Fruit fly (Drosophila melanogaster): ENCODE data around the gene PolA2.

Gene PolA2

DNA sequence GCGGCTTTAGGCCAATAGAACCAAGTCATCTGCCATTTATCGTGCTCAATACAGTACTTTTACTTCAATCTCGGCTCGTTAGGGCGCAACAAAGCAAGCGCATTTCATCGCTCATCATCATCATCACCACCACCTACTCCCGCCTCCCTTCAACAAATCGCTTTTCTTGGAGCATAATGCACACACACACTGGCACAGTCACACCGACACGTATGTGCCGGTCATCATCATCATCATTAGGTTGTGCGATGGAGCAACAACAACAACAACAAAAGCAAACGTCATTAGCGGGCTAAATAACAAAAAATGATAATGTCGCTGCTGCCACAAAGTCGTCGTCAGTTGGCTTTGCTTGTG is 6.4 kb downstream of the PolA2 start:
- no peak for TF ChIP-seq noc (tag; optimal IDR thresholded peaks at IDR 0.05)

dm6 chr3R:27246264-27246663 is 7.3 kb downstream of the PolA2 start:
- peak; percentile 90 for TF ChIP-seq noc (tag; optimal IDR thresholded peaks at IDR 0.05)

dm6 chr3R:27247892-27248291 is 8.9 kb downstream of the PolA2 start, which contains the start of gene CG5984:
CG5984 (minus strand) TSS chr3R:27247992.
- TF ChIP-seq noc (tag; optimal IDR thresholded peaks at IDR 0.05): no peak

DNA sequence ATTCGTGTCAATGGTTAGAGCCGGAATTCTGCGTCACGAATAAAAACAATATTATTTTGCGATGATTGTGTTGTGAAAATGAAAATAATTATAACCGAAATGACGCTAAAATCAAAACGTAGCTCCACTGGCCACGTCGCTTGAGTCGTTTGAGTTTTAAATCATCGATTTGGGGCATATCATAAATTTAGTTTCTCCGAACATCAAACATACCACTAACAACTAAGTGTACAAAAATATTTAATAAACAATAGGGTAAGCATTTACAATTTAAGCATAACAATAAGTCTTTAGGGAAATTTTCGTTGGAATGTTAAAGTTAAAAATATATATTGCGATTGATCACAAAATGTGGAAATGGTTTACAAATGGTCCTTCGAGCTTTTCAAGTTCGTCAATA is 11.9 kb downstream of the PolA2 start, which contains the start of the genes TTLL6B and TfIIA-L:
Gene TTLL6B, minus strand, starts transcription at position 101 of the 400 bp plus-strand sequence.
Gene TfIIA-L, plus strand, starts transcription at position 206 of the 400 bp plus-strand sequence.
- no peak for TF ChIP-seq noc (tag; optimal IDR thresholded peaks at IDR 0.05)

DNA sequence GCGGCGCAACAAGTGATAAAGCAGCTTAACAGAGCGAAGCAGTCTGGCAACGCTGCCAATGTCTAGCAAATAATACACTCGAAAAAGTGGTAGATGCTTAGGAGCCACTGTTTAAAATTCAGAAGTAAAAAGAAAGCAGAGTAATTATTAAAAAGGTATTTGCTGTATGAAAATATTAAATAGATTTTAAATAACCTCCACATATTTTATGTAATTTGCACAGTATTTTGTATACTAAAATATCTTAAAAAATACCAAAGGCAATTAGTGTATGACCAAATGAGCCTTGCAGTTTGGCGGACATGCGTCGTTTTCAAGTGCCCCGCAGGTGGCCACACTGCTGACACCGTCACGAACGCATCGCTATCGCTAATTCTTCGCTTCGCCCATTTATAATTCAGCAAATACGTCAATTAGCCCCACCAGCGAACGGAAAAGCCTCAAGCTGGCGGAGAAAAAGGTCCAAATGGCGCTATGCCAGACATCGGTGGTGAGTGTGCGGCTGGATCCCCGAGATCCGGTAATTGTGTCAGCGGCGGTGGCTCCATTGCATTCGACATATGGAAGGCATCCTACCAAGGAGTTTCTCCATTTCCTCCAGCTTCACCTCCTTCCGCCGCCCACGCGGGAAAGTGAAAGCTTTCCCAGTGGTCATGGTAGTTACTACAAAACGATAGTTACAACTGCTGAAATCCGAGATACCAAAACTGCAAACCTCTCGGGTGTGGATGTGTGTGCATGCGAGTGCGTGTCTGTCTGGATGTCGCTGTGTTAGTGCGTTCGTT is 14.4 kb downstream of the PolA2 start, which contains the start of gene pll:
Gene pll, minus strand, starts transcription at position 47 of the 785 bp plus-strand sequence.
- peak; percentile 54 for TF ChIP-seq noc (tag; optimal IDR thresholded peaks at IDR 0.05)

- TF ChIP-seq noc (tag; optimal IDR thresholded peaks at IDR 0.05): no peak
These were observed 15.0 kb downstream of the PolA2 start for dm6 chr3R:27253921-27254376.

DNA sequence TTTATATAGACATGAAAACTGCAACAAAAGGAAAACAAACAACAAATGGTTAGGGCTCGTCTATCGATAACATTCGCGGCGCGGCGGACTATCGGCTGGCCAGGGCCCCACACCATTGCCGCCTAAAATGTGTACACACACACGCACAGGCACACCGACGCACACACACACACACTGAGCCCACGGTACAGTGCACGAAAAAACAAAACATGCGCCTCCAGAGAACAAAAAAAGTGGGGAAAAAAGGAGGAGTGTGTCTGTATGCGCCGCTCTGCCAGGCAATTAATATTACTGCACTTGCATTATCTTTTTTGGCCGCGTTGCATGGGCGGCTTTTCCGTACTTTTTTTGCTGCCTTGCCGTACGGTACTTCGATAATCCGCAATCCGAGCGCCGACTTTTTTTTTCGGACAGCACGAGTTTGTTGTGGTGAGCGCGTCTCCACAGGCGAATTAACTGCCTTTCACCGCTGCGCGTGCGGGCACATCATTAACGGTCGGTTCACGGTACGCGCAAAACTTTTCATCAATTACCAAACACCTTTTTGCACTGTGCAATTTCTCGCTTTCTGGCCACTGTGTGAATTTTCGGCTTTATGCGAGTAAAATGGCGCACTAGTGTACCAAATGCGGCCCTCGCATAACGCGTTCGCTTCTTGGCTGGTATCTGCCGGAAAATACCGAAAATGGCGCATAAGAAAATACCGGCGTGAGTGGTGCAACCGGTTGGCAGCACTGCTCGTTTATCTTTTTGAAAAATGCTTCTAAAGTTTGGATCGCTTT is 24.7 kb downstream of the PolA2 start, which contains the start of gene woc:
Gene woc, minus strand, starts transcription at position 622 of the 782 bp plus-strand sequence.
- peak; percentile 33 for TF ChIP-seq noc (tag; optimal IDR thresholded peaks at IDR 0.05)

DNA sequence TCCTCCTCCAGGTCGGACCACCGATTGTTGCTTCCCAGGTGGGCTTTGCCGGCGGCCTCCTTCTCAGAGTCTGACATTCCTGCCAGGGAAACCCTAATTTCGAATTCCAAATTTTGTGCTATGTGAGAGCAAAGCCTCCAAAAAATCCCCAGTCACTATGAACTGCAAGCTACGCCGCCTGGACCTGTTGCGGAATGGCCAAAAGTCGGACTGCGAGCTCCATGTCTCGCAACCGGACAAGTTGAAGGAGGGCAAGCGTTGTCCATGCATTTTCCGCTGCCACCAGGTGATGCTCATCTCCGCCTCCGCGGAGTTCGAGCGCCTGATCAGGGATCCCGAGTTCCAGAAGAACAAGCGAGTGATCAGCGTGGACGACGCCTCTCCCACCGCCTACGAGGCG is 26.4 kb downstream of the PolA2 start, which contains the start of the genes CG14262 and CG14260:
Gene CG14262, minus strand, starts transcription at position 101 of the 400 bp plus-strand sequence.
Gene CG14260, plus strand, starts transcription at position 128 of the 400 bp plus-strand sequence.
- TF ChIP-seq noc (tag; optimal IDR thresholded peaks at IDR 0.05): no peak

DNA sequence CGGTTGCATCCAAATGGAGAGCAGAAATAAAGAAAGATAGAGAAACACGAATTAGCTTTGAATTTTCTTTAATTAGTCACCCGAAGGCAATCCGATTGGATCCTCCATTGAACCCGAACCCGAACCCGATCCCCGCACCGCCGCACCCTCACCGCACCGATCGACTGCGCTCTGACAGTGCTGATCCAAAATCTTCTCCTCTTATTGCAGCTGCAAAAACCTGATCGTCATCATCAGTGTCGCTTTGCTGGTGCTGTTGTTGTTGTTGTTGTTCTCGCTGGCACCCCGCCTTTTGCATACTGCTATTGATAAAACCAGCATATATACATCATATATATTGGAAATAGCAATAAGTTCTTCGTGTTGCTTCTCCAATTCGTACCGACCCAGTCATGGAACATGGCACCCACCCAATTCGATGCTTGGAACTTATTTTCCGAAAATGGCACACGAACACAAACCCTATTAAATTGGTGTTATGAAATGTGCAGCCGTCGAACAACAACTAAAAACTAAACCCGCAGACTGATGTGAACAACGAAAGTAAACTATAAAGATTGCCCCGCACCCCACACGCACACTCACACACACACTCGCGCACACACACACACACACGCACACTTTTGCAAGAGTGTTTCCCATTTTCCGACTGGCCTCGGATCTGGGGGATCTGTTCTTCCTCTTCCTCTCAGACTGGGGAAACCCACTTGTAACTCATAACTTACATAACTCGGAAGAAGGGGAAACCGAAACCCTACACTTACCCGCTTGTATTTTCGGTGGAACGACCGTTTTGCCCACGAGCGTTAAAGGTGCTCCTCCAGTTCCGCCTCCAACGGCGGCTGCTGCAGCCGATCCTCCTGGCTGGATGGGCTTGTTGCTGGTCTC is 31.7 kb downstream of the PolA2 start:
- TF ChIP-seq noc (tag; optimal IDR thresholded peaks at IDR 0.05): no peak

dm6 chr3R:27272233-27272632 is 33.3 kb downstream of the PolA2 start:
- TF ChIP-seq noc (tag; optimal IDR thresholded peaks at IDR 0.05): no peak

dm6 chr3R:27273118-27274062 is 34.4 kb downstream of the PolA2 start, which contains the start of gene CG5934:
CG5934 (plus strand) TSS chr3R:27273705.
- TF ChIP-seq noc (tag; optimal IDR thresholded peaks at IDR 0.05): peak; percentile 14

DNA sequence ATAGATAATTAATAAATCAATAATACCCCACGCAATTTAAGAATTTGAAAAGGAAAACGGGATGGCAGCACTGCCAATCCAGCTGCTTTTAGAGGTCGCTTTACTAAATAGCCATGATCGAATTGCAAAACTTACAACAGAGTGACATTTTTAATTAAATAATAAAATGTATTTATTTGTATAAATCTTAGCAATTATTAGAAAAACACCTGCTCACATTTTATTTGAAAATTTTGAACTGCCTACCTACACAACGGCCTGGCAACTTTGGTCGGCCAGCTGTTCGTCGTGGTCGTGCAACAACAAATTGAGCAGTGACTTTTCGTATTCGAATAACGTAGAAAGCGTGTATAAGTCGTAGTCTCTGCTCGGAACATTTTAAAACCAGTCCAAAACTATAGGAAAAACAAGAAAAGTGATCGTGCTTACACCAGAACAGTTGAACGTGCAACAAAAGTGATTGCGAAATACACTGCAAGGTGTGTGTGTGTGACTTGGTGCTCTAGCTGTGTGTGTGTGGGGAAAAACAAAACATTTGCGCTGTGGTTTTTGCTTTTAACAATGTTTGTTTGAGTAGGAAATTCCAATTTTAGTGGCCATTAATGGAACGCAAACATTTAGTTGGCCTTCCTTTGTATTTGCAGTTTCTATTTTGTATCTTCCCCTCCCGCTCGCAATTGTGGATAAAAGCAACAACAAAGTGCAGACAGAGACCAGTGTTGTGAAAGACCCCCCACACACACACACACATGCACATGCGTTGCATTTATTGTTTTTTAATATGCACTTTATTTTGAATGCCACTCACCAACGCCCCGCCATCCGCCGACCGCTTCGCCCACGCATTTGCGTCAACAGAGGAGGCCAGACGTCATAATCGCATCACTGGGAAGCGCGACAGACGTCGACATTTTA is 35.8 kb downstream of the PolA2 start, which contains the start of gene CG5938:
Gene CG5938, plus strand, starts transcription at position 262 of the 915 bp plus-strand sequence.
- TF ChIP-seq noc (tag; optimal IDR thresholded peaks at IDR 0.05): peak; percentile 24

DNA sequence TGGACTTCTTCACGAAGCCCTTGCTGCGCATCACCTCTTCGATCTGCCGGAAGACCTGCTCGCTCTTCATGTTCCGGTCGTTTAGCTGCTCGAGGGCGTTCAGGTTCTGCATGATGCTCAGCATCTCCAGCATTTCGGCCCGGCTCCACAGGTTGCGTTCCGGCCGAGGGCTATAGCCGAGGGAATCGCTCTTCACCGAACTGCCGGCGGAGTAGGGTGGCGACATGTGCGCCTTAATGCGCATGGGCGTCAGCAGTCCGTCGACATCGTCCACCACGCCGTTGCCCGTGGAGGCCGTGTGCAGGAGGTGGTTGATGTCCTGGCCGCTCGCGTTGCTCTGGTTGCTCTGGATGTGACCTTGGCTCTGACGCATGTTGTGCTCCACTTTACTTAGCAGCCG is 40.5 kb downstream of the PolA2 start:
- TF ChIP-seq noc (tag; optimal IDR thresholded peaks at IDR 0.05): no peak

Measured in whole organism, larva.